Worm (Caenorhabditis elegans): ENCODE results near the gene flad-1.

flad-1 gene

DNA sequence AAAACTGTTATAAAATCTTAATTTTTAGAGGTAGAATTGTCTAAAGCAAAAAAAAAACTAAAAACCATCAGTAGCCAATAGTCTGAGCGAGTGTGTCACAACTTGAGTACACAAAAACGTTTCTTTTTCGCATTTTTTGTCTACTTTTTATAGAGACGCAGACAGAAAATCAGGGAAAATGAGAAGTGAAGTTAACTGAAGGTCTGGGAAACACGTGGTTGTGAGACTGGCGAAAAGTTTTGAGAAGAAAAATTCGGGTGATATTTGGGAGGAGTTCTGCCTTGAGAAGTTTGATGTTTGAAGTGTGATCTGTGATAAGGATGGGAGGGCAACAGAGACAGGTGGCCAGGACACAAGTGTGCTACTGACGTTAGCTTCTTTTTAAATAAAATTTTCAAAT is 6.3 kb upstream of the flad-1 start (continued):
- TF ChIP-seq lin-40 (tag; optimal IDR thresholded peaks at IDR 0.05) (peak; percentile 73), let-607 (tag; optimal IDR thresholded peaks at IDR 0.05) (peak; percentile 13 to 26), lin-35 (GFP tag; optimal IDR thresholded peaks at IDR 0.05) (peak in 1 of 3 experiments; percentile 25), somi-1 (GFP tag; optimal IDR thresholded peaks at IDR 0.05) (peak; percentile 78), ztf-26 (tag; optimal IDR thresholded peaks at IDR 0.05) (peak; percentile 69), F10E7.11 (tag; optimal IDR thresholded peaks at IDR 0.05) (no peak), lin-54 (GFP tag; optimal IDR thresholded peaks at IDR 0.05) (peak; percentile 40), B0336.3 (GFP tag; IDR thresholded peaks at IDR 0.05) (peak; percentile 49), attf-5 (GFP tag; optimal IDR thresholded peaks at IDR 0.05) (peak; percentile 67), mel-28 (tag; optimal IDR thresholded peaks at IDR 0.05; ENCODE audit: borderline replicate concordance) (no peak), chd-7 (tag; optimal IDR thresholded peaks at IDR 0.05) (no peak), F49E8.2 (tag; optimal IDR thresholded peaks at IDR 0.05; ENCODE audit: insufficient read depth) (no peak), dpff-1 (tag; optimal IDR thresholded peaks at IDR 0.05) (no peak), F37B4.10 (GFP tag; IDR thresholded peaks at IDR 0.05) (no peak), lir-1 (GFP tag; conservative IDR thresholded peaks at IDR 0.05) (0 out of 2 replicates have a peak, but pooled peaks have one; percentile 9), tbp1 (GFP tag; optimal IDR thresholded peaks at IDR 0.05) (peak; percentile 38), ZK185.1 (tag; optimal IDR thresholded peaks at IDR 0.05; ENCODE audit: poor library complexity, severe bottlenecking) (peak; percentile 34), madf-6 (GFP tag; IDR thresholded peaks at IDR 0.05) (0 out of 2 replicates have a peak, but pooled peaks have one; percentile 7), Y53G8AR.9 (GFP tag; conservative IDR thresholded peaks at IDR 0.05) (0 out of 2 replicates have a peak, but pooled peaks have one; percentile 26), mcd-1 (GFP tag; IDR thresholded peaks at IDR 0.05) (peak; percentile 47; the same call in 1 of the 2 replicates), C06A6.2 (GFP tag; conservative IDR thresholded peaks at IDR 0.05) (peak; percentile 65; the same call in 1 of the 2 replicates), dpl-1 (GFP tag; optimal IDR thresholded peaks at IDR 0.05) (no peak), ztf-6 (GFP tag; IDR thresholded peaks at IDR 0.05) (no peak), sptf-2 (GFP tag; optimal IDR thresholded peaks at IDR 0.05) (no peak), nhr-90 (tag; optimal IDR thresholded peaks at IDR 0.05) (peak; percentile 28)

DNA sequence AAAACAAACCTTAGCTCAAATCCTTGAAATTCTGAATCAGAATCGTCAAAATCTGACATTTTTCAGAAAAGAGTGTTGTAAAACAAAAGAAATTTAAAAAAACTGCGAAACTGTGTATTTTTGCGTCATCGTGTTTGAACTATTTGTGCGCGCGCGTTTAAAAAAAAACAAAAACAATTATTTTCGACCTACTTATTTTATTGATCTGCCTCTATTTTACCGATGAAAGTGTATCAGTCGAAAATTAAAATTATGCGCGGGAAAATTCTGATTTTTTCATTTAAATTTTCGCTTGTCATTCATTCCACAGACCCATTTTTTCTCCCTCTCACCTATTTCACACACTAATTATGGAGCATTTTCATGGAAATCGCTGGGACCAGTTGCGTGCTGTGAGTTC is 5.1 kb upstream of the flad-1 start, which contains the start of the genes C05C10.7 and C05C10.5:
Gene C05C10.7 (minus strand): TSS at position 95 of the 400 bp plus-strand sequence.
Gene C05C10.5 (plus strand): TSS at position 164 of the 400 bp plus-strand sequence.
- TF ChIP-seq dpff-1 (tag; optimal IDR thresholded peaks at IDR 0.05) (no peak), aptf-2 (GFP tag; conservative IDR thresholded peaks at IDR 0.05) (no peak), rcor-1 (GFP tag; IDR thresholded peaks at IDR 0.05) (peak; percentile 46; the same call in 1 of the 2 replicates), unc-130 (GFP tag; optimal IDR thresholded peaks at IDR 0.05) (peak; percentile 78), pha-4 (tag; optimal IDR thresholded peaks at IDR 0.05) (no peak), K12H6.12 (tag; optimal IDR thresholded peaks at IDR 0.05) (no peak), hmg-1.2 (GFP tag; IDR thresholded peaks at IDR 0.05) (peak; percentile 43; the same call in 1 of the 2 replicates), madf-10 (tag; optimal IDR thresholded peaks at IDR 0.05) (no peak), madf-8 (GFP tag; conservative IDR thresholded peaks at IDR 0.05) (peak; percentile 93), Y53F4B.3 (GFP tag; IDR thresholded peaks at IDR 0.05) (no peak), B0261.1 (tag; optimal IDR thresholded peaks at IDR 0.05) (no peak), ceh-79 (tag; optimal IDR thresholded peaks at IDR 0.05) (no peak), snpc-3.4 (tag; optimal IDR thresholded peaks at IDR 0.05) (peak; percentile 88), akir-1 (GFP tag; optimal IDR thresholded peaks at IDR 0.05) (no peak), sdz-38 (tag; optimal IDR thresholded peaks at IDR 0.05) (no peak), attf-3 (GFP tag; conservative IDR thresholded peaks at IDR 0.05) (0 out of 2 replicates have a peak, but pooled peaks have one; percentile 16), C06A6.2 (GFP tag; conservative IDR thresholded peaks at IDR 0.05) (no peak), F33H1.4 (GFP tag; IDR thresholded peaks at IDR 0.05) (peak; percentile 82), Y67H2A.10 (GFP tag; conservative IDR thresholded peaks at IDR 0.05) (no peak), sea-2 (GFP tag; IDR thresholded peaks at IDR 0.05) (no peak), ekl-4 (GFP tag; IDR thresholded peaks at IDR 0.05) (peak; percentile 78), hrde-1 (tag; optimal IDR thresholded peaks at IDR 0.05; ENCODE audit: borderline replicate concordance) (no peak), F37B4.10 (GFP tag; IDR thresholded peaks at IDR 0.05) (no peak), repo-1 (tag; optimal IDR thresholded peaks at IDR 0.05) (no peak), him-1 (tag; optimal IDR thresholded peaks at IDR 0.05) (no peak), ceh-58 (GFP tag; IDR thresholded peaks at IDR 0.05) (no peak), lin-54 (GFP tag; optimal IDR thresholded peaks at IDR 0.05) (peak; percentile 90)
